Worm (Caenorhabditis elegans) whole organism, mixed stage, embryonic: ENCODE results near the gene K09C4.10.
A peak's percentile ranks its signal among the peaks of the same experiment; 100 is the strongest.

Experiments used
- M03D4.4 ChIP-seq: sonication (generic microtip); optimal IDR thresholded peaks from 2 replicates; lab custom pipeline; 2017; ENCODE audit warnings: mild to moderate bottlenecking, missing genetic modification characterization, missing compliant biosample characterization
- bed-3 ChIP-seq: fragments of 200-800 bp; sonication (Bioruptor generic); optimal IDR thresholded peaks from 3 replicates; lab custom pipeline; 2018; ENCODE audit warnings: mild to moderate bottlenecking, missing genetic modification characterization, moderate library complexity, missing compliant biosample characterization
- blmp-1 ChIP-seq: fragments of 150-350 bp; optimal IDR thresholded peaks from 2 replicates; lab custom pipeline; 2014; ENCODE audit warnings: missing biosample characterization, missing genetic modification characterization
- ceh-39 ChIP-seq: fragments of 150-350 bp; optimal IDR thresholded peaks from 2 replicates; lab custom pipeline; 2014; ENCODE audit warnings: missing biosample characterization, missing genetic modification characterization
- ceh-43 ChIP-seq: fragments of 200-800 bp; sonication (Bioruptor generic); optimal IDR thresholded peaks from 2 replicates; lab custom pipeline; 2018; ENCODE audit warnings: mild to moderate bottlenecking, missing genetic modification characterization, moderate library complexity, missing compliant biosample characterization
- ceh-83 ChIP-seq: fragments of 200-800 bp; sonication (Bioruptor generic); optimal IDR thresholded peaks from 2 replicates; lab custom pipeline; 2018; ENCODE audit warnings: mild to moderate bottlenecking, missing genetic modification characterization, missing compliant biosample characterization
- ces-1 ChIP-seq: fragments of 150-350 bp; optimal IDR thresholded peaks from 2 replicates; lab custom pipeline; 2014; ENCODE audit warnings: missing biosample characterization, missing genetic modification reagents, missing genetic modification characterization
- cnd-1 ChIP-seq: fragments of 200-800 bp; sonication (Bioruptor generic); optimal IDR thresholded peaks from 2 replicates; lab custom pipeline; 2018; ENCODE audit warnings: mild to moderate bottlenecking, missing genetic modification characterization, missing compliant biosample characterization
- drap-1 ChIP-seq: fragments of 200-800 bp; sonication (Bioruptor generic); optimal IDR thresholded peaks from 3 replicates; lab custom pipeline; 2018; ENCODE audit warnings: mild to moderate bottlenecking, missing genetic modification characterization, missing compliant biosample characterization
- elt-1 ChIP-seq: sonication (generic microtip); optimal IDR thresholded peaks from 2 replicates; lab custom pipeline; 2017; ENCODE audit warnings: missing genetic modification characterization, mild to moderate bottlenecking, missing compliant biosample characterization, antibody characterized with exemption, moderate library complexity, borderline replicate concordance; ENCODE audit not compliant: insufficient read depth
- elt-3 ChIP-seq: fragments of 150-350 bp; optimal IDR thresholded peaks from 2 replicates; lab custom pipeline; 2014; ENCODE audit warnings: missing biosample characterization, missing genetic modification characterization
- flh-1 ChIP-seq: fragments of 200-800 bp; sonication (Bioruptor generic); optimal IDR thresholded peaks from 2 replicates; lab custom pipeline; 2018; ENCODE audit warnings: mild to moderate bottlenecking, missing genetic modification characterization, moderate library complexity, missing compliant biosample characterization
- ham-2 ChIP-seq: fragments of 200-800 bp; sonication (Bioruptor generic); optimal IDR thresholded peaks from 2 replicates; lab custom pipeline; 2018; ENCODE audit warnings: mild to moderate bottlenecking, missing genetic modification characterization, missing compliant biosample characterization
- hlh-1 ChIP-seq: fragments of 150-350 bp; optimal IDR thresholded peaks from 2 replicates; lab custom pipeline; 2014; ENCODE audit warnings: missing biosample characterization, missing genetic modification reagents, missing genetic modification characterization
- lin-13 ChIP-seq: fragments of 150-350 bp; optimal IDR thresholded peaks from 2 replicates; lab custom pipeline; 2014; ENCODE audit warnings: missing biosample characterization, missing genetic modification characterization
- lin-32 ChIP-seq: fragments of 200-800 bp; sonication (Bioruptor generic); optimal IDR thresholded peaks from 2 replicates; lab custom pipeline; 2018; ENCODE audit warnings: mild to moderate bottlenecking, missing genetic modification characterization, missing compliant biosample characterization
- lsy-2 ChIP-seq: fragments of 150-350 bp; optimal IDR thresholded peaks from 2 replicates; lab custom pipeline; 2014; ENCODE audit warnings: missing biosample characterization, missing genetic modification characterization
- mab-5 ChIP-seq: fragments of 150-350 bp; optimal IDR thresholded peaks from 2 replicates; lab custom pipeline; 2014; ENCODE audit warnings: missing biosample characterization, missing genetic modification characterization
- mep-1 ChIP-seq: fragments of 150-350 bp; optimal IDR thresholded peaks from 2 replicates; lab custom pipeline; 2017; ENCODE audit warnings: missing biosample characterization, missing genetic modification reagents, missing genetic modification characterization, inconsistent platforms
- mls-2 ChIP-seq: sonication (generic microtip); optimal IDR thresholded peaks from 2 replicates; lab custom pipeline; 2016; ENCODE audit warnings: mild to moderate bottlenecking, missing genetic modification characterization, moderate library complexity, missing compliant biosample characterization
- nhr-12 ChIP-seq: fragments of 150-350 bp; optimal IDR thresholded peaks from 2 replicates; lab custom pipeline; 2014; ENCODE audit warnings: missing biosample characterization, missing genetic modification characterization
- nhr-2 ChIP-seq: fragments of 150-350 bp; optimal IDR thresholded peaks from 2 replicates; lab custom pipeline; 2014; ENCODE audit warnings: missing biosample characterization, missing genetic modification characterization
- nhr-237 ChIP-seq: fragments of 150-350 bp; optimal IDR thresholded peaks from 2 replicates; lab custom pipeline; 2014; ENCODE audit warnings: missing biosample characterization, missing genetic modification characterization
- nhr-28 ChIP-seq: fragments of 150-350 bp; optimal IDR thresholded peaks from 2 replicates; lab custom pipeline; 2014; ENCODE audit warnings: missing biosample characterization, missing genetic modification characterization
- nhr-76 ChIP-seq: sonication (generic microtip); optimal IDR thresholded peaks from 2 replicates; lab custom pipeline; 2017; ENCODE audit warnings: missing biosample characterization, missing genetic modification characterization
- pha-4 ChIP-seq: fragments of 150-350 bp; optimal IDR thresholded peaks from 2 replicates; lab custom pipeline; 2018; ENCODE audit warnings: missing biosample characterization, missing genetic modification reagents, missing genetic modification characterization
- sem-2 ChIP-seq: fragments of 200-800 bp; sonication (Bioruptor generic); optimal IDR thresholded peaks from 2 replicates; lab custom pipeline; 2018; ENCODE audit warnings: mild to moderate bottlenecking, missing genetic modification characterization, missing compliant biosample characterization
- snpc-4 ChIP-seq: fragments of 150-350 bp; optimal IDR thresholded peaks from 2 replicates; lab custom pipeline; 2014; ENCODE audit warnings: missing biosample characterization, missing genetic modification characterization
- sptf-1 ChIP-seq: sonication (generic microtip); optimal IDR thresholded peaks from 2 replicates; lab custom pipeline; 2017; ENCODE audit warnings: mild to moderate bottlenecking, missing genetic modification characterization, moderate library complexity, missing compliant biosample characterization
- tbx-8 ChIP-seq: fragments of 200-800 bp; sonication (Bioruptor generic); optimal IDR thresholded peaks from 2 replicates; lab custom pipeline; 2018; ENCODE audit warnings: mild to moderate bottlenecking, missing genetic modification characterization, moderate library complexity, missing compliant biosample characterization
- unc-120 ChIP-seq: sonication (generic microtip); optimal IDR thresholded peaks from 2 replicates; lab custom pipeline; 2017; ENCODE audit warnings: missing genetic modification characterization, missing compliant biosample characterization; ENCODE audit not compliant: poor library complexity, severe bottlenecking
- unc-39 ChIP-seq: fragments of 150-350 bp; optimal IDR thresholded peaks from 2 replicates; lab custom pipeline; 2014; ENCODE audit warnings: missing biosample characterization, missing genetic modification characterization
- unc-62 ChIP-seq: fragments of 150-350 bp; optimal IDR thresholded peaks from 2 replicates; lab custom pipeline; 2014; ENCODE audit warnings: missing biosample characterization, missing genetic modification reagents, missing genetic modification characterization

Gene K09C4.10

DNA sequence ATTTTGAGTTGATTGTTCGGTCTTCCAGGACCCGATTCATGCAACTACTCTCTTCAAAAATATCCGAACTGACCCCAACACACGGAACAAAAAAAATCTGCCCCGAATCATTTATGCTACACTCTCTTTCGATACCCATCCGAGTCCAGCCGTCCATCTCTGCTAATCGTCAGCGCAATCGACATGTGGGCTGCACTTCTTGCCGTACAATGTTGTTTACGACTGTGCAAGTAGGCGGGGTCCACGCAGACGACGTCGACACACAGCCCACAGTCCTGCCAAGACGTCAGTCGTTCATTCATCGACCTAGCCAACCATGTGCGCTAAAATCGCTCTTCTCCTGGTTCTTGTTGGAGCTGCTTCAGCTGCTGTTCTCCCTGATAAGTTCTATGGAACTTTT is 21.2 kb downstream of the K09C4.10 start, which contains the start of gene lbp-1:
Gene lbp-1, plus strand, starts transcription at position 301 of the 400 bp plus-strand sequence.
- TF ChIP-seq ceh-43 (no peak), unc-39 (tag; lab: Kevin White, UChicago) (no peak), sem-2 (GFP tag; lab: Kevin White, UChicago) (no peak), mls-2 (tag; lab: Kevin White, UChicago) (no peak), M03D4.4 (tag; lab: Kevin White, UChicago) (no peak), ces-1 (GFP tag; lab: Kevin White, UChicago) (no peak), nhr-2 (no peak), cnd-1 (no peak), hlh-1 (tag; lab: Kevin White, UChicago) (peak; percentile 13), mep-1 (tag; lab: Kevin White, UChicago) (no peak), nhr-12 (tag; lab: Kevin White, UChicago) (peak; percentile 47), ham-2 (peak; percentile 6), pha-4 (tag; lab: Kevin White, UChicago) (no peak), blmp-1 (tag; lab: Kevin White, UChicago) (no peak)

DNA sequence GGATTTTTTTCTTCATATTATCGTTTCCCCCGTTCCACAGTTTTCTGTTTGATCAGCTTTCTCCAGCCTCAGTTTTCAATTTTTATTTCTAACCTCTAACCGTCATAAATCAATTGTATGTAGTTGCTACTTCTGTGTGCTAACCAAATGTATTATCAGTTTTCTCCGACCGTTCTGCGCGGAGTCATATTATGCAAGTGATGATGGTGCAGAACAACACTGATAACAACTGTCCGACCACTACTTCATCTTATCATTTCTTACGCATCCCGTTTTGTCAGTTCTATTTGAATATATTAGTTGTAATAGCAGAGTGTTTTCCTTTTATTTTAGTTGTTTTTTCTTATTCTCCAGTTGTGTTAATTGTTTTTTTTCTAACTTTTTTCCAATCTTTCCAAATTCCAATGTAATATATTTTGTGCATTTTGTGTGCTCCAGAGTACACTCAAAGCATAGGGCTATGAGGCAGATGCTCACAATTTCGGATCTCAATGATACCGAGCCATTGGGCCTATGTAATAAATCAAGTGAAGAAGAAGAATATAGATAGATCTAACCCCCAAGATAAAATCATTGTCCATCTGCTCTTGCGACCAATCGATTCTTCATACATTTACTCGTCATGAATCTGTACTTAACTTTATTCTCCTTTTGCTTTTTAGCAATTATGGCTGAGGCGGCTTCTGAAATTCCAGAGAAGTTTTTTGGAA is 23.1 kb downstream of the K09C4.10 start, which contains the start of gene lbp-3:
Gene lbp-3, plus strand, starts transcription at position 589 of the 710 bp plus-strand sequence.
- TF ChIP-seq lin-32 (GFP tag; lab: Kevin White, UChicago) (no peak), drap-1 (GFP tag; lab: Kevin White, UChicago) (no peak), unc-62 (no peak), mep-1 (tag; lab: Kevin White, UChicago) (no peak), sptf-1 (no peak), ceh-39 (no peak), nhr-28 (tag; lab: Kevin White, UChicago) (no peak), snpc-4 (tag; lab: Kevin White, UChicago) (no peak), unc-39 (tag; lab: Kevin White, UChicago) (no peak), mab-5 (tag; lab: Kevin White, UChicago) (no peak), elt-1 (tag; lab: Kevin White, UChicago) (no peak), ces-1 (GFP tag; lab: Kevin White, UChicago) (no peak), pha-4 (tag; lab: Kevin White, UChicago) (no peak), lsy-2 (tag; lab: Kevin White, UChicago) (no peak), nhr-76 (tag; lab: Kevin White, UChicago) (no peak), tbx-8 (GFP tag; lab: Kevin White, UChicago) (no peak), cnd-1 (no peak), sem-2 (GFP tag; lab: Kevin White, UChicago) (no peak)

- no peak for TF ChIP-seq unc-120
- TF ChIP-seq tbx-8 (GFP tag; lab: Kevin White, UChicago), result no peak
- no peak for TF ChIP-seq lin-13 (tag; lab: Kevin White, UChicago)
- TF ChIP-seq cnd-1, result no peak
- no peak for TF ChIP-seq hlh-1 (tag; lab: Kevin White, UChicago)
- no peak for TF ChIP-seq elt-3 (tag; lab: Kevin White, UChicago)
- TF ChIP-seq unc-39 (tag; lab: Kevin White, UChicago), result no peak
- TF ChIP-seq ham-2, result no peak
- TF ChIP-seq bed-3, result no peak
- no peak for TF ChIP-seq mep-1 (tag; lab: Kevin White, UChicago)
- no peak for TF ChIP-seq snpc-4 (tag; lab: Kevin White, UChicago)
- no peak for TF ChIP-seq pha-4 (tag; lab: Kevin White, UChicago)
- TF ChIP-seq flh-1 (GFP tag; lab: Kevin White, UChicago), result no peak
- TF ChIP-seq blmp-1 (tag; lab: Kevin White, UChicago), result no peak
- no peak for TF ChIP-seq nhr-76 (tag; lab: Kevin White, UChicago)
- no peak for TF ChIP-seq ces-1 (GFP tag; lab: Kevin White, UChicago)
- no peak for TF ChIP-seq ceh-39
These were observed 27.5 kb downstream of the K09C4.10 start, which contains the start of gene tba-9 for ce11 chrX:3252500-3252899. tba-9 (plus strand) TSS chrX:3252800.

DNA sequence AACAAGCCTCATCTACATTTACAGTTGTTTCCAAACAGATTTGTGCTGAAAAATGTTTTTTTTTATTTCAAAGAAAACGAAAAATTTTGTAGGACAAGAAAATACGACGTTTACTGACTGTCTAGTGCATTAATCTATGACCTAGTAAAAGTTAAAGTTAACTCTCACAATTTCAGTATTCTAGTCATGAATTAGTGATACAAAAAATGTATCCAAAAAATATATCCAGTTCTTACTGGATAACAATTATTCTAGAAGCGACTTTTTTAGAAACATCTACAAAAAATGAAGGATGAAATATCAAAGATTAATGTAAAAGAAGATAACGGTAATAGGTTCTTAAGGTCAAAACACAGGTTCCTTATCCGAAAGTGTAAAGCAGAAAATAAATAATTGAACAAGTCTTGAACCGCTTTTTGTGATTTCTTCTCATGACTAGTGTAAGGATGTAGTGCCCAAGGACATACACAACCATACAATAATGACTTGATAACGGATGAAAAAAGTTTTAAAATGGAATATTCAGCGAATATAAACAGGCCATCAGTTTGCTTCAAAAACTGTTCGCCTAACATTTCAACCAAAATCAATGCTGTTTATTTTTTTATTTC is 29.4 kb downstream of the K09C4.10 start, which contains the start of gene pqn-37:
Gene pqn-37, minus strand, starts transcription at position 51 of the 611 bp plus-strand sequence.
- TF ChIP-seq nhr-2 (no peak), unc-120 (no peak), pha-4 (tag; lab: Kevin White, UChicago) (no peak), ham-2 (no peak), flh-1 (GFP tag; lab: Kevin White, UChicago) (no peak), ceh-39 (no peak), mls-2 (tag; lab: Kevin White, UChicago) (no peak), unc-62 (no peak), nhr-237 (tag; lab: Kevin White, UChicago) (no peak), bed-3 (no peak), nhr-76 (tag; lab: Kevin White, UChicago) (no peak), unc-39 (tag; lab: Kevin White, UChicago) (no peak), nhr-28 (tag; lab: Kevin White, UChicago) (no peak), ceh-83 (GFP tag; lab: Kevin White, UChicago) (no peak)
